Fruit fly (Drosophila melanogaster) whole organism, embryonic: ENCODE data around the gene Hacd1.

Source experiments
- Awh ChIP-seq: fragments of 200-800 bp; sonication (Bioruptor generic); IDR thresholded peaks from 2 replicates; pipeline ENCODE4, ENCODE4 v1.3.6; 2022; ENCODE audit warnings: missing biosample characterization, missing genetic modification characterization
- Bgb ChIP-seq: fragments of 200-800 bp; sonication (Bioruptor generic); IDR thresholded peaks from 2 replicates; pipeline ENCODE4 v1.3.6; 2022; ENCODE audit warnings: missing biosample characterization, missing genetic modification characterization; ENCODE audit not compliant: partially characterized antibody
- CG10267 ChIP-seq: fragments of 200-800 bp; sonication (Bioruptor generic); optimal IDR thresholded peaks from 2 replicates; lab custom pipeline; 2018; ENCODE audit warnings: missing biosample characterization, mild to moderate bottlenecking, missing genetic modification characterization, moderate library complexity
- CG10654 ChIP-seq: fragments of 200-800 bp; sonication (Bioruptor generic); optimal IDR thresholded peaks from 2 replicates; lab custom pipeline; 2016; ENCODE audit warnings: missing biosample characterization, missing genetic modification characterization
- CG12942 ChIP-seq: fragments of 200-800 bp; sonication (Bioruptor generic); optimal IDR thresholded peaks from 3 replicates; lab custom pipeline; 2016; ENCODE audit warnings: missing biosample characterization, missing genetic modification characterization
- CG14860 ChIP-seq: fragments of 200-800 bp; sonication (Bioruptor generic); IDR thresholded peaks from 3 replicates; pipeline ENCODE4 v1.3.6; 2022; ENCODE audit warnings: missing biosample characterization, missing genetic modification characterization; ENCODE audit not compliant: partially characterized antibody
- CG1647 ChIP-seq: fragments of 200-800 bp; sonication (Bioruptor generic); optimal IDR thresholded peaks from 3 replicates; lab custom pipeline; 2016; ENCODE audit warnings: missing biosample characterization, missing genetic modification characterization
- CG1792 ChIP-seq: fragments of 200-800 bp; sonication (Bioruptor generic); optimal IDR thresholded peaks from 2 replicates; lab custom pipeline; 2016; ENCODE audit warnings: missing biosample characterization, missing genetic modification characterization
- CG2875 ChIP-seq: fragments of 200-800 bp; sonication (Bioruptor generic); optimal IDR thresholded peaks from 2 replicates; lab custom pipeline; 2017; ENCODE audit warnings: missing biosample characterization, mild to moderate bottlenecking, missing genetic modification characterization, missing genetic modification reagents
- CG34376 ChIP-seq: fragments of 200-800 bp; sonication (Bioruptor generic); optimal IDR thresholded peaks from 2 replicates; lab custom pipeline; 2018; ENCODE audit warnings: missing biosample characterization, mild to moderate bottlenecking, missing genetic modification characterization
- CG43689 ChIP-seq: fragments of 200-800 bp; sonication (Bioruptor generic); IDR thresholded peaks from 2 replicates; pipeline ENCODE4 v1.3.6; 2022; ENCODE audit warnings: missing biosample characterization, missing genetic modification characterization
- CG4854 ChIP-seq: fragments of 200-800 bp; sonication (Bioruptor generic); optimal IDR thresholded peaks from 2 replicates; lab custom pipeline; 2016; ENCODE audit warnings: missing biosample characterization, missing genetic modification characterization, inconsistent platforms
- CG6683 ChIP-seq: fragments of 200-800 bp; sonication (Bioruptor generic); optimal IDR thresholded peaks from 2 replicates; lab custom pipeline; 2017; ENCODE audit warnings: missing biosample characterization, mild to moderate bottlenecking, missing genetic modification characterization, missing genetic modification reagents
- CG6813 ChIP-seq: fragments of 200-800 bp; sonication (Bioruptor generic); optimal IDR thresholded peaks from 2 replicates; lab custom pipeline; 2017; ENCODE audit warnings: missing biosample characterization, missing genetic modification characterization, mild to moderate bottlenecking, moderate library complexity, missing genetic modification reagents
- CG6854 ChIP-seq: fragments of 200-800 bp; sonication (Bioruptor generic); optimal IDR thresholded peaks from 3 replicates; lab custom pipeline; 2017; ENCODE audit warnings: missing biosample characterization, mild to moderate bottlenecking, missing genetic modification characterization
- CG9797 ChIP-seq: fragments of 200-800 bp; sonication (Bioruptor generic); optimal IDR thresholded peaks from 3 replicates; lab custom pipeline; 2018; ENCODE audit warnings: missing biosample characterization, mild to moderate bottlenecking, missing genetic modification characterization
- CTCF ChIP-seq: fragments of 200-800 bp; sonication (Bioruptor generic); optimal IDR thresholded peaks from 2 replicates; lab custom pipeline; 2017; ENCODE audit warnings: missing biosample characterization, mild to moderate bottlenecking, missing genetic modification characterization, moderate library complexity
- CkIIα-i1 ChIP-seq: fragments of 200-800 bp; sonication (Bioruptor generic); IDR thresholded peaks from 2 replicates; pipeline ENCODE4 v1.3.6; 2022; ENCODE audit warnings: missing biosample characterization, missing genetic modification characterization
- Doc2 ChIP-seq: fragments of 200-800 bp; sonication (Bioruptor generic); IDR thresholded peaks from 2 replicates; pipeline ENCODE4 v1.3.6; 2022; ENCODE audit warnings: missing biosample characterization, missing genetic modification characterization
- E2f2 ChIP-seq: fragments of 200-800 bp; sonication (Bioruptor generic); IDR thresholded peaks from 2 replicates; pipeline ENCODE4 v1.3.6; 2022; ENCODE audit warnings: missing biosample characterization, missing genetic modification characterization
- Fer1 ChIP-seq: fragments of 200-800 bp; sonication (Bioruptor generic); optimal IDR thresholded peaks from 2 replicates; lab custom pipeline; 2017; ENCODE audit warnings: missing biosample characterization, mild to moderate bottlenecking, missing genetic modification characterization
- Fer3 ChIP-seq: fragments of 200-800 bp; sonication (Bioruptor generic); optimal IDR thresholded peaks from 2 replicates; lab custom pipeline; 2018; ENCODE audit warnings: missing biosample characterization, mild to moderate bottlenecking, missing genetic modification characterization, moderate library complexity
- Hr3 ChIP-seq: fragments of 200-800 bp; sonication (Bioruptor generic); optimal IDR thresholded peaks from 3 replicates; lab custom pipeline; 2016; ENCODE audit warnings: missing biosample characterization, missing genetic modification characterization
- NFAT ChIP-seq: fragments of 200-800 bp; sonication (Bioruptor generic); IDR thresholded peaks from 2 replicates; pipeline ENCODE4 v1.3.6; 2022; ENCODE audit warnings: missing biosample characterization, missing genetic modification characterization
- Poxn ChIP-seq: fragments of 200-800 bp; sonication (Bioruptor generic); IDR thresholded peaks from 2 replicates; pipeline ENCODE4 v1.3.6; 2022; ENCODE audit warnings: missing biosample characterization, missing genetic modification characterization
- Sox100B ChIP-seq: fragments of 200-800 bp; sonication (Bioruptor generic); optimal IDR thresholded peaks from 3 replicates; lab custom pipeline; 2018; ENCODE audit warnings: missing biosample characterization, mild to moderate bottlenecking, missing genetic modification characterization
- Sox102F ChIP-seq: fragments of 200-800 bp; sonication (Bioruptor generic); optimal IDR thresholded peaks from 2 replicates; lab custom pipeline; 2018; ENCODE audit warnings: missing biosample characterization, mild to moderate bottlenecking, missing genetic modification characterization, moderate library complexity
- TFAM ChIP-seq: fragments of 200-800 bp; sonication (Bioruptor generic); optimal IDR thresholded peaks from 2 replicates; lab custom pipeline; 2017; ENCODE audit warnings: missing biosample characterization, missing genetic modification characterization, inconsistent platforms
- ac ChIP-seq: fragments of 200-800 bp; sonication (Bioruptor generic); optimal IDR thresholded peaks from 3 replicates; lab custom pipeline; 2017; ENCODE audit warnings: missing biosample characterization, mild to moderate bottlenecking, missing genetic modification characterization
- ase ChIP-seq: fragments of 200-800 bp; sonication (Bioruptor generic); IDR thresholded peaks from 3 replicates; pipeline ENCODE4 v1.3.6; 2022; ENCODE audit warnings: missing biosample characterization, missing genetic modification characterization
- cato ChIP-seq: fragments of 200-800 bp; sonication (Bioruptor generic); optimal IDR thresholded peaks from 2 replicates; lab custom pipeline; 2016; ENCODE audit warnings: missing biosample characterization, missing genetic modification characterization, borderline replicate concordance
- da ChIP-seq: fragments of 200-800 bp; sonication (Bioruptor generic); optimal IDR thresholded peaks from 2 replicates; lab custom pipeline; 2016; ENCODE audit warnings: missing biosample characterization, missing genetic modification characterization
- dimm ChIP-seq: fragments of 200-800 bp; sonication (Bioruptor generic); IDR thresholded peaks from 2 replicates; pipeline ENCODE4 v1.3.6; 2022; ENCODE audit warnings: missing biosample characterization, missing genetic modification characterization
- ftz-f1 ChIP-seq: fragments of 200-800 bp; sonication (Bioruptor generic); optimal IDR thresholded peaks from 2 replicates; lab custom pipeline; 2016; ENCODE audit warnings: missing biosample characterization, missing genetic modification characterization
- h ChIP-seq: fragments of >200 bp; optimal IDR thresholded peaks from 2 replicates; lab custom pipeline; 2017
- hb ChIP-seq: fragments of 200-800 bp; sonication (Bioruptor generic); IDR thresholded peaks from 3 replicates; pipeline ENCODE4 v1.3.6; 2022; ENCODE audit warnings: missing biosample characterization, missing genetic modification characterization; ENCODE audit not compliant: partially characterized antibody
- jumu ChIP-seq: fragments of 200-800 bp; sonication (Bioruptor generic); optimal IDR thresholded peaks from 3 replicates; lab custom pipeline; 2016; ENCODE audit warnings: missing biosample characterization, missing genetic modification characterization
- lola ChIP-seq, 3 experiments: fragments of >200 bp in 2 of 3; fragments of 200-800 bp in 1 of 3; sonication (Bioruptor generic) in 1 of 3; optimal IDR thresholded peaks; 2 replicates each; lab custom pipeline; 2017 to 2019; ENCODE audit warnings: missing biosample characterization in 3 of 3, missing genetic modification characterization in 3 of 3, mild to moderate bottlenecking in 1 of 3, moderate library complexity in 1 of 3
- maf-S ChIP-seq: fragments of 200-800 bp; sonication (Bioruptor generic); optimal IDR thresholded peaks from 2 replicates; lab custom pipeline; 2016; ENCODE audit warnings: missing biosample characterization, missing genetic modification characterization
- nmo ChIP-seq: fragments of 200-800 bp; sonication (Bioruptor generic); optimal IDR thresholded peaks from 2 replicates; lab custom pipeline; 2018; ENCODE audit warnings: missing biosample characterization, mild to moderate bottlenecking, missing genetic modification characterization, moderate library complexity
- oc ChIP-seq: fragments of 200-800 bp; sonication (Bioruptor generic); optimal IDR thresholded peaks from 2 replicates; lab custom pipeline; 2018; ENCODE audit warnings: missing biosample characterization, mild to moderate bottlenecking, missing genetic modification characterization, moderate library complexity
- phol ChIP-seq: fragments of 200-800 bp; sonication (Bioruptor generic); optimal IDR thresholded peaks from 3 replicates; lab custom pipeline; 2018; ENCODE audit warnings: missing biosample characterization, mild to moderate bottlenecking, missing genetic modification characterization, moderate library complexity
- sc ChIP-seq, 3 experiments: fragments of >200 bp in 2 of 3; fragments of 200-800 bp in 1 of 3; sonication (Bioruptor generic) in 1 of 3; optimal IDR thresholded peaks; 2 replicates in 2 of 3; 3 replicates in 1 of 3; lab custom pipeline; 2017; ENCODE audit warnings: mild to moderate bottlenecking in 1 of 3, missing biosample characterization in 1 of 3, missing genetic modification characterization in 1 of 3, missing genetic modification reagents in 1 of 3
- slbo ChIP-seq: fragments of 200-800 bp; sonication (Bioruptor generic); IDR thresholded peaks from 2 replicates; pipeline ENCODE4 v1.3.6; 2022; ENCODE audit warnings: missing biosample characterization, missing genetic modification characterization
- slp2 ChIP-seq: fragments of 200-800 bp; sonication (Bioruptor generic); optimal IDR thresholded peaks from 2 replicates; lab custom pipeline; 2016; ENCODE audit warnings: missing biosample characterization, missing genetic modification characterization
- tin ChIP-seq: fragments of 200-800 bp; sonication (Bioruptor generic); optimal IDR thresholded peaks from 3 replicates; lab custom pipeline; 2016; ENCODE audit warnings: missing biosample characterization, missing genetic modification characterization
- zf30C ChIP-seq: fragments of 200-800 bp; sonication (Bioruptor generic); optimal IDR thresholded peaks from 3 replicates; lab custom pipeline; 2018; ENCODE audit warnings: missing biosample characterization, mild to moderate bottlenecking, missing genetic modification characterization
- zfh1 ChIP-seq: fragments of 200-800 bp; sonication (Bioruptor generic); IDR thresholded peaks from 3 replicates; pipeline ENCODE4 v1.3.6; 2022; ENCODE audit warnings: missing biosample characterization, missing genetic modification characterization

Hacd1 gene

dm6 chr2L:12026458-12027431 is 24.7 kb upstream of the Hacd1 start (continued):
- TF ChIP-seq E2f2 (GFP tag; lab: Robert Waterston, UW) (peak; percentile 36), Doc2 (GFP tag; lab: Robert Waterston, UW) (no peak), CG6854 (GFP tag; lab: Kevin White, UChicago) (no peak), CG6683 (GFP tag; lab: Kevin White, UChicago) (no peak), Bgb (GFP tag; lab: Robert Waterston, UW) (0 out of 2 replicates have a peak, but pooled peaks have one; percentile 35), CG6813 (GFP tag; lab: Kevin White, UChicago) (peak; percentile 28), ase (GFP tag; lab: Robert Waterston, UW) (peak; percentile 29; the same call in 1 of the 3 replicates), CG43689 (0 out of 2 replicates have a peak, but pooled peaks have one; percentile 25), h (lab: Kevin White, UChicago) (no peak), Poxn (GFP tag; lab: Robert Waterston, UW) (no peak), dimm (GFP tag; lab: Robert Waterston, UW) (peak; percentile 13; the same call in 1 of the 2 replicates), CG34376 (GFP tag; lab: Kevin White, UChicago) (no peak), CTCF (GFP tag; lab: Kevin White, UChicago) (no peak), lola (GFP tag; optimal IDR thresholded peaks at IDR 0.05; lab: Kevin White, UChicago) (peak in 1 of 3 experiments; percentile 75), sc (optimal IDR thresholded peaks at IDR 0.05; lab: Kevin White, UChicago) (no peak), sc (GFP tag; optimal IDR thresholded peaks at IDR 0.05; lab: Kevin White, UChicago) (peak; percentile 60), CG9797 (GFP tag; lab: Kevin White, UChicago) (no peak), cato (peak; percentile 29), CG1647 (GFP tag; lab: Kevin White, UChicago) (no peak), zfh1 (GFP tag; lab: Robert Waterston, UW) (peak; percentile 54; the same call in 1 of the 3 replicates), zf30C (peak; percentile 41), Hr3 (GFP tag; lab: Kevin White, UChicago) (peak; percentile 56), Fer1 (GFP tag; lab: Kevin White, UChicago) (no peak), jumu (GFP tag; lab: Kevin White, UChicago) (peak; percentile 5), slp2 (GFP tag; lab: Kevin White, UChicago) (no peak), oc (peak; percentile 36), tin (GFP tag; lab: Kevin White, UChicago) (peak; percentile 30), CG10654 (GFP tag; lab: Kevin White, UChicago) (peak; percentile 34), phol (peak; percentile 66), CG4854 (GFP tag; lab: Kevin White, UChicago) (no peak), Awh (GFP tag; lab: Robert Waterston, UW) (peak; percentile 52), slbo (GFP tag; lab: Robert Waterston, UW) (peak; percentile 63), CkIIα-i1 (no peak), CG10267 (tag; lab: Kevin White, UChicago) (peak; percentile 27), ftz-f1 (GFP tag; lab: Kevin White, UChicago) (no peak), hb (GFP tag; lab: Robert Waterston, UW) (no peak), TFAM (GFP tag; lab: Kevin White, UChicago) (no peak), ac (GFP tag; lab: Kevin White, UChicago) (no peak), CG2875 (no peak), maf-S (GFP tag; lab: Kevin White, UChicago) (no peak), Fer3 (tag; lab: Kevin White, UChicago) (peak; percentile 24), NFAT (GFP tag; lab: Robert Waterston, UW) (peak; percentile 38; the same call in 1 of the 2 replicates), Sox100B (GFP tag; lab: Kevin White, UChicago) (peak; percentile 78), Sox102F (GFP tag; lab: Kevin White, UChicago) (peak; percentile 64), nmo (GFP tag; lab: Kevin White, UChicago) (peak; percentile 78), da (GFP tag; lab: Kevin White, UChicago) (peak; percentile 12), CG14860 (GFP tag; lab: Robert Waterston, UW) (no peak), CG12942 (GFP tag; lab: Kevin White, UChicago) (no peak), CG1792 (GFP tag; lab: Kevin White, UChicago) (no peak)
